Worm (Caenorhabditis elegans) whole organism, midembryonic: ENCODE measurements around the gene glb-4.

Experiments
- T22C8.4 ChIP-seq: fragments of 200-800 bp; sonication (Bioruptor generic); IDR thresholded peaks from 2 replicates; pipeline ENCODE4 v1.3.6; 2022; ENCODE audit warnings: missing genetic modification characterization, missing compliant biosample characterization
- cog-1 ChIP-seq: sonication (generic microtip); optimal IDR thresholded peaks from 2 replicates; lab custom pipeline; 2016; ENCODE audit warnings: missing genetic modification characterization, missing compliant biosample characterization
- flt-1 ChIP-seq: fragments of 200-800 bp; sonication (Bioruptor generic); IDR thresholded peaks from 2 replicates; pipeline ENCODE4 v1.3.6; 2022; ENCODE audit warnings: missing genetic modification characterization, missing compliant biosample characterization
- klf-2 ChIP-seq: fragments of 200-800 bp; sonication (Bioruptor generic); conservative IDR thresholded peaks from 2 replicates; pipeline ENCODE4 v1.3.6; 2022; ENCODE audit warnings: missing genetic modification reagents, missing genetic modification characterization, missing compliant biosample characterization
- med-1 ChIP-seq: sonication (generic microtip); optimal IDR thresholded peaks from 2 replicates; lab custom pipeline; 2017; ENCODE audit warnings: missing genetic modification characterization, mild to moderate bottlenecking, missing compliant biosample characterization, antibody characterized with exemption, missing genetic modification reagents; ENCODE audit not compliant: insufficient read depth
- ref-1 ChIP-seq: fragments of 200-800 bp; sonication (Bioruptor generic); conservative IDR thresholded peaks from 2 replicates; pipeline ENCODE4 v1.3.6; 2022; ENCODE audit warnings: missing genetic modification reagents, missing genetic modification characterization, missing compliant biosample characterization
- tab-1 ChIP-seq: fragments of 200-800 bp; sonication (Bioruptor generic); IDR thresholded peaks from 2 replicates; pipeline ENCODE4 v1.3.6; 2022; ENCODE audit warnings: missing genetic modification characterization, missing compliant biosample characterization
- ztf-23 ChIP-seq: fragments of 200-800 bp; sonication (Bioruptor generic); IDR thresholded peaks from 2 replicates; pipeline ENCODE4 v1.3.6; 2022; ENCODE audit warnings: missing genetic modification reagents, missing genetic modification characterization, missing compliant biosample characterization
- ztf-29 ChIP-seq: fragments of 200-800 bp; sonication (Bioruptor generic); IDR thresholded peaks from 2 replicates; pipeline ENCODE4 v1.3.6; 2022; ENCODE audit warnings: missing genetic modification reagents, missing genetic modification characterization, missing compliant biosample characterization

glb-4 gene

ce11 chrII:11076550-11076949 is 34.5 kb downstream of the glb-4 start:
- no peak for TF ChIP-seq ref-1
- no peak for TF ChIP-seq T22C8.4 (GFP tag; lab: Robert Waterston, UW)
- no peak for TF ChIP-seq flt-1 (GFP tag; lab: Robert Waterston, UW)
- TF ChIP-seq klf-2 (GFP tag; lab: Robert Waterston, UW) = no peak
- TF ChIP-seq tab-1 (GFP tag; lab: Robert Waterston, UW) = no peak
- TF ChIP-seq ztf-23 = no peak
- TF ChIP-seq med-1 = no peak
- no peak for TF ChIP-seq cog-1
- no peak for TF ChIP-seq ztf-29

- TF ChIP-seq ref-1 (no peak), ztf-23 (no peak), ztf-29 (no peak), cog-1 (no peak), T22C8.4 (GFP tag; lab: Robert Waterston, UW) (no peak), tab-1 (GFP tag; lab: Robert Waterston, UW) (no peak)
These were observed 38.4 kb downstream of the glb-4 start for ce11 chrII:11072565-11072964.

- TF ChIP-seq cog-1 (no peak), ref-1 (no peak), T22C8.4 (GFP tag; lab: Robert Waterston, UW) (no peak), flt-1 (GFP tag; lab: Robert Waterston, UW) (no peak), ztf-29 (no peak), tab-1 (GFP tag; lab: Robert Waterston, UW) (no peak)
These were observed 46.8 kb downstream of the glb-4 start for ce11 chrII:11064191-11064695.
